Worm (Caenorhabditis elegans): Measurements from ENCODE around the gene col-148.

The col-148 gene

ce11 chrV:10246443-10246885, 4.9 kb downstream of the col-148 start (continued):
- TF ChIP-seq lsy-2 (tag; optimal IDR thresholded peaks at IDR 0.05): peak; percentile 53 to 57
- TF ChIP-seq sup-37 (GFP tag; optimal IDR thresholded peaks at IDR 0.05): no peak
- no peak for TF ChIP-seq tlp-1 (tag; optimal IDR thresholded peaks at IDR 0.05)
- TF ChIP-seq ceh-8 (GFP tag; optimal IDR thresholded peaks at IDR 0.05): peak; percentile 28
- peak; percentile 56 for TF ChIP-seq C16A3.4 (tag; optimal IDR thresholded peaks at IDR 0.05)
- peak; percentile 69 for TF ChIP-seq unc-86 (tag; optimal IDR thresholded peaks at IDR 0.05)
- TF ChIP-seq dpl-1 (GFP tag; optimal IDR thresholded peaks at IDR 0.05): peak; percentile 34 to 65 (median 44)
- peak; percentile 55 for TF ChIP-seq fkh-4 (tag; optimal IDR thresholded peaks at IDR 0.05; ENCODE audit: borderline replicate concordance)
- TF ChIP-seq lir-3 (tag; optimal IDR thresholded peaks at IDR 0.05; ENCODE audit: poor library complexity): peak; percentile 21

DNA sequence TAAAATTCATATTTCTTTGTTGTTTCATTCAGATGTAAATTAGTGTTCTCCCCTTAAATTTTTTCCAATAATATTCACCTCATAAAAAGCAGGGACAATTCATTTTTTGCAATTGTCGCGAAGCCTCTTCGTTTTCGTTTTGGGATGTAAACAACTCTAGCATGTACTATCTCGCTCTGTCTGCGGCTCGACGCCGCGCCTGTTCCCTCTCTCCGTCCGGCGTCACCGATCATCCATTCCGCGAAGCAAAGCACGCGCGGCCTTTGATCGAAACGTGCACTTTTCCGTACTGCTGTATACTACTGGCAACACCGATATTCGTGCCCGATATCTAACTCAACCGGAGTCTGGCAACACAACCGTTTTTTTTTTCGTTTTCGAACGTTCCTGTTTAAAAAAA, 5.4 kb downstream of the col-148 start:
- TF ChIP-seq ceh-82 (tag; optimal IDR thresholded peaks at IDR 0.05) (no peak), sox-4 (tag; optimal IDR thresholded peaks at IDR 0.05) (no peak), snpc-4 (tag; optimal IDR thresholded peaks at IDR 0.05) (no peak), nhr-19 (GFP tag; conservative IDR thresholded peaks at IDR 0.05) (peak; percentile 38), mab-9 (GFP tag; IDR thresholded peaks at IDR 0.05) (no peak), grh-1 (GFP tag; IDR thresholded peaks at IDR 0.05) (no peak), snu-23 (GFP tag; optimal IDR thresholded peaks at IDR 0.05) (no peak), ztf-4 (tag; optimal IDR thresholded peaks at IDR 0.05) (no peak), mdl-1 (tag; optimal IDR thresholded peaks at IDR 0.05) (peak in 1 of 2 experiments; percentile 17), nhr-85 (tag) (no peak), rnt-1 (tag; optimal IDR thresholded peaks at IDR 0.05) (peak; percentile 37), hlh-4 (tag; optimal IDR thresholded peaks at IDR 0.05) (no peak), unc-98 (GFP tag; IDR thresholded peaks at IDR 0.05) (no peak), ceh-90 (tag; optimal IDR thresholded peaks at IDR 0.05) (no peak), zip-4 (GFP tag; optimal IDR thresholded peaks at IDR 0.05) (no peak), hpl-2 (GFP tag; optimal IDR thresholded peaks at IDR 0.05) (no peak), egl-13 (tag; optimal IDR thresholded peaks at IDR 0.05) (no peak), isw-1 (GFP tag; IDR thresholded peaks at IDR 0.05) (no peak), irx-1 (tag; optimal IDR thresholded peaks at IDR 0.05) (no peak), lin-14 (GFP tag; optimal IDR thresholded peaks at IDR 0.05) (peak; percentile 22), Y116A8C.19 (tag; optimal IDR thresholded peaks at IDR 0.05; ENCODE audit: borderline replicate concordance) (no peak), dpl-1 (GFP tag; optimal IDR thresholded peaks at IDR 0.05) (no peak), zag-1 (tag; optimal IDR thresholded peaks at IDR 0.05) (no peak), efl-3 (GFP tag; optimal IDR thresholded peaks at IDR 0.05) (no peak), unc-86 (tag; optimal IDR thresholded peaks at IDR 0.05) (no peak), elt-2 (tag; optimal IDR thresholded peaks at IDR 0.05) (no peak), aha-1 (tag; optimal IDR thresholded peaks at IDR 0.05) (no peak), swsn-7 (tag; optimal IDR thresholded peaks at IDR 0.05) (no peak), nhr-47 (tag; optimal IDR thresholded peaks at IDR 0.05) (no peak), lin-39 (tag; optimal IDR thresholded peaks at IDR 0.05) (no peak), tbx-2 (tag; optimal IDR thresholded peaks at IDR 0.05) (no peak), blmp-1 (tag; optimal IDR thresholded peaks at IDR 0.05) (peak; percentile 8)

DNA sequence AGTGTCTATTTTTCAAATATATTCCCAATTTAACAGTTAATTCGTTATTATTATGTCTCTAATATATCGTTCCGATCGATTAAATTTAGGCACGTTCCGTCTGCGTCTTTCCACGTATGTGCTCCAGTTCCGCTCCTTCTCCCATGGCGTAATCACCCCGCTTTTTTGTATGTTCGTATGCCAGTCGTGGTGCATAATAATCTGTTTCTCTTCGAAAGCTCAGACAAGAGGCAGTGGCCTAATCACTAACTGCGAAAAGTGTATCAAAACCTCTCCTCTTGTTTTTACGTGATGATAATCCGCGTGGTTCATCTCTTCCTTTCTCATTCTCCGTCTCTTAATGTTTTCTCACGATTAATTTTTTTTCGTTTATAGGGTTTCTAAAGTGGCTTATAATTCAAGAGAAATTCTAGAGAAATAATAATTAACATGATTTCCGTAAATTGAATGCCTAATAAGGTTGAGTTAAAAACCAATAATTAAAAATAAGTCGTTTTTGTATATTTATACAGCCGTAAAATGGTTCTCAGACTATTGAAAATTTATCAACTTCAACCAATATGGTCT, 6.2 kb downstream of the col-148 start:
- peak; percentile 46 for TF ChIP-seq fkh-8 (tag; optimal IDR thresholded peaks at IDR 0.05)
- TF ChIP-seq ceh-8 (GFP tag; optimal IDR thresholded peaks at IDR 0.05): peak; percentile 58
- peak; percentile 69 for TF ChIP-seq dsc-1 (tag; optimal IDR thresholded peaks at IDR 0.05)
- no peak for TF ChIP-seq skn-1 (tag; optimal IDR thresholded peaks at IDR 0.05)
- no peak for TF ChIP-seq elt-2 (tag; optimal IDR thresholded peaks at IDR 0.05)
- peak; percentile 31 for TF ChIP-seq nhr-47 (tag; optimal IDR thresholded peaks at IDR 0.05)
- no peak for TF ChIP-seq C34B4.2 (tag; optimal IDR thresholded peaks at IDR 0.05)
- no peak for TF ChIP-seq xbp-1 (tag; optimal IDR thresholded peaks at IDR 0.05)
- no peak for TF ChIP-seq pag-3 (tag; optimal IDR thresholded peaks at IDR 0.05; ENCODE audit: borderline replicate concordance, insufficient read depth)
- peak; percentile 17 for TF ChIP-seq pax-3 (tag; optimal IDR thresholded peaks at IDR 0.05)
- TF ChIP-seq C04F5.9 (tag; optimal IDR thresholded peaks at IDR 0.05): no peak
- no peak for TF ChIP-seq snu-23 (GFP tag; optimal IDR thresholded peaks at IDR 0.05)
- peak; percentile 58 for TF ChIP-seq lin-14 (GFP tag; optimal IDR thresholded peaks at IDR 0.05)
- no peak for TF ChIP-seq lin-35 (GFP tag; optimal IDR thresholded peaks at IDR 0.05)
- TF ChIP-seq nhr-71 (tag; optimal IDR thresholded peaks at IDR 0.05): peak; percentile 18
